Worm (Caenorhabditis elegans): ENCODE measurements around the gene anmt-1.
A peak's percentile ranks its signal among the peaks of the same experiment; 100 is the strongest.

Gene anmt-1

DNA sequence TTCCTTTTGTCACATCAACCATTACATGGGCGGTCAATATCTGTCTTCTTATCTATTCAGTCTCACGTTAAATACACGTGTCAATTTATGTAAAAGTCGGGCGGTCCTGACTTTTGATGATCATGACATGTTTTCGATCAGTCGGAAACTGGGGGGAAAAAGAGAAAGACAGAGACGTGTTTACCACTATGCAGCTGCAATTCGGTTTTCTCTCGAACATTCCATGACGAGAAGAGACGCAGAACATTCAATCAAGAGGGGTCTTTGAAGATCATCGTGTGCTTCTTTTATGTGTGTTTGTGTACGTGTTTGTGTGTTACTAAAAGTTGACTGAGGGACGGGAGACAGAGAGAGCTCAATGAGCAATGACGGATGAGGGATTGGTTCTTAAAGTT is 26.2 kb upstream of the anmt-1 start (continued):
- no peak for TF ChIP-seq zip-4 (GFP tag; optimal IDR thresholded peaks at IDR 0.05)
- TF ChIP-seq elt-2 (tag; optimal IDR thresholded peaks at IDR 0.05) = peak; percentile 96
- TF ChIP-seq lin-15B (tag; optimal IDR thresholded peaks at IDR 0.05) = no peak
- TF ChIP-seq nhr-28 (tag; optimal IDR thresholded peaks at IDR 0.05) = no peak
- no peak for TF ChIP-seq ceh-8 (GFP tag; optimal IDR thresholded peaks at IDR 0.05)
- no peak for TF ChIP-seq hlh-4 (tag; optimal IDR thresholded peaks at IDR 0.05)
- TF ChIP-seq mdl-1 (tag; optimal IDR thresholded peaks at IDR 0.05) = peak in 1 of 2 experiments; percentile 95
- TF ChIP-seq ztf-4 (tag; optimal IDR thresholded peaks at IDR 0.05) = peak; percentile 89
- TF ChIP-seq elt-3 (tag; optimal IDR thresholded peaks at IDR 0.05) = peak in 5 of 6 experiments; percentile 63 to 95 (median 91)
- TF ChIP-seq nhr-90 (tag; optimal IDR thresholded peaks at IDR 0.05; ENCODE audit: poor library complexity) = peak; percentile 96
- TF ChIP-seq sup-37 (GFP tag; optimal IDR thresholded peaks at IDR 0.05) = peak; percentile 18
- peak; percentile 80 for TF ChIP-seq nhr-84 (tag; optimal IDR thresholded peaks at IDR 0.05)
- TF ChIP-seq blmp-1 (tag; optimal IDR thresholded peaks at IDR 0.05) = peak; percentile 88
- peak; percentile 90 for TF ChIP-seq vab-15 (tag; optimal IDR thresholded peaks at IDR 0.05)
- no peak for TF ChIP-seq pqm-1 (tag; optimal IDR thresholded peaks at IDR 0.05)
- peak; percentile 24 to 56 (median 47) for TF ChIP-seq ceh-82 (tag; optimal IDR thresholded peaks at IDR 0.05)
- no peak for TF ChIP-seq nhr-11 (tag; optimal IDR thresholded peaks at IDR 0.05)
- TF ChIP-seq aly-2 (tag; optimal IDR thresholded peaks at IDR 0.05) = peak; percentile 32
- peak; percentile 55 for TF ChIP-seq skn-1 (tag; optimal IDR thresholded peaks at IDR 0.05)
- TF ChIP-seq mep-1 (tag; optimal IDR thresholded peaks at IDR 0.05) = peak; percentile 96
- TF ChIP-seq tbx-2 (tag; optimal IDR thresholded peaks at IDR 0.05) = peak; percentile 91
- TF ChIP-seq nhr-237 (tag; optimal IDR thresholded peaks at IDR 0.05) = peak; percentile 66
- TF ChIP-seq ztf-11 (tag; optimal IDR thresholded peaks at IDR 0.05) = no peak
- peak; percentile 91 for TF ChIP-seq ama-1 (optimal IDR thresholded peaks at IDR 0.05)
- peak; percentile 44 for TF ChIP-seq unc-98 (GFP tag; IDR thresholded peaks at IDR 0.05)
- no peak for TF ChIP-seq ets-5 (GFP tag; IDR thresholded peaks at IDR 0.05)
- no peak for TF ChIP-seq unc-62 (GFP tag; optimal IDR thresholded peaks at IDR 0.05)
- peak; percentile 87 for TF ChIP-seq rnt-1 (tag; optimal IDR thresholded peaks at IDR 0.05)
- TF ChIP-seq fkh-8 (tag; optimal IDR thresholded peaks at IDR 0.05) = peak; percentile 52
- peak; percentile 74 for TF ChIP-seq grh-1 (GFP tag; IDR thresholded peaks at IDR 0.05)
- no peak for TF ChIP-seq ceh-90 (tag; optimal IDR thresholded peaks at IDR 0.05)
- TF ChIP-seq dpl-1 (GFP tag; optimal IDR thresholded peaks at IDR 0.05) = peak; percentile 38 to 68 (median 57)
- peak; percentile 71 for TF ChIP-seq C04F5.9 (tag; optimal IDR thresholded peaks at IDR 0.05)
- TF ChIP-seq lin-13 (GFP tag; optimal IDR thresholded peaks at IDR 0.05) = peak; percentile 77
- TF ChIP-seq unc-30 (tag; optimal IDR thresholded peaks at IDR 0.05) = no peak
- peak; percentile 34; the same call in 1 of the 2 replicates for TF ChIP-seq ceh-88 (GFP tag; IDR thresholded peaks at IDR 0.05)
- no peak for TF ChIP-seq ceh-63 (GFP tag; optimal IDR thresholded peaks at IDR 0.05)
- peak; percentile 73 for TF ChIP-seq lir-3 (tag; optimal IDR thresholded peaks at IDR 0.05; ENCODE audit: poor library complexity)
- TF ChIP-seq efl-3 (GFP tag; optimal IDR thresholded peaks at IDR 0.05) = no peak
- TF ChIP-seq zag-1 (tag; optimal IDR thresholded peaks at IDR 0.05) = no peak
- peak; percentile 99 for TF ChIP-seq nhr-85 (tag)
- peak; percentile 49 to 55 for TF ChIP-seq egl-27 (tag; optimal IDR thresholded peaks at IDR 0.05)
- peak; percentile 98 for TF ChIP-seq lin-14 (GFP tag; optimal IDR thresholded peaks at IDR 0.05)
- TF ChIP-seq irx-1 (tag; optimal IDR thresholded peaks at IDR 0.05) = peak; percentile 83
- TF ChIP-seq nhr-19 (GFP tag; conservative IDR thresholded peaks at IDR 0.05) = peak; percentile 93
- no peak for TF ChIP-seq fkh-4 (tag; optimal IDR thresholded peaks at IDR 0.05; ENCODE audit: borderline replicate concordance)
- no peak for TF ChIP-seq fkh-10 (GFP tag; optimal IDR thresholded peaks at IDR 0.05)
- peak; percentile 57 to 65 for TF ChIP-seq efl-1 (optimal IDR thresholded peaks at IDR 0.05)
- TF ChIP-seq efl-1 (GFP tag; optimal IDR thresholded peaks at IDR 0.05 in 1 of 2) = peak; percentile 47 to 95
- peak; percentile 55 for TF ChIP-seq pag-3 (tag; optimal IDR thresholded peaks at IDR 0.05; ENCODE audit: borderline replicate concordance, insufficient read depth)
- peak; percentile 80 to 90 for TF ChIP-seq lsy-2 (tag; optimal IDR thresholded peaks at IDR 0.05)
- TF ChIP-seq nhr-71 (tag; optimal IDR thresholded peaks at IDR 0.05) = peak; percentile 99
- TF ChIP-seq swsn-7 (tag; optimal IDR thresholded peaks at IDR 0.05) = peak; percentile 88
